ENCODE assay signal across 1 fruit fly cellular context in genomic region chr2L:8088025-8088789, dm6.
TF ChIP-seq lines count a peak whose summit lies in the region.

No protein-coding gene starts in this region.

TF ChIP-seq in whole organism, embryonic, 481 proteins besides CTCF, POLR2A, EP300 and RAD21 (continued from another document and continues in another):
- TF ChIP-seq wek (GFP tag; optimal IDR thresholded peaks at IDR 0.05; lab: Kevin White, UChicago) (no peak), CG18599 (GFP tag; optimal IDR thresholded peaks at IDR 0.05; lab: Kevin White, UChicago) (no peak), fd96Cb (tag; optimal IDR thresholded peaks at IDR 0.05; lab: Kevin White, UChicago) (no peak), MESR4 (GFP tag; optimal IDR thresholded peaks at IDR 0.05; lab: Kevin White, UChicago) (no peak), gem (tag; optimal IDR thresholded peaks at IDR 0.05; lab: Kevin White, UChicago) (peak; percentile 22), H15 (GFP tag; IDR thresholded peaks at IDR 0.05; lab: Robert Waterston, UW) (no peak), CrebB (tag; optimal IDR thresholded peaks at IDR 0.05; lab: Kevin White, UChicago) (peak; percentile 34), CG16863 (GFP tag; optimal IDR thresholded peaks at IDR 0.05; lab: Kevin White, UChicago) (no peak), Vsx1 (GFP tag; optimal IDR thresholded peaks at IDR 0.05; lab: Kevin White, UChicago) (no peak), CG7963 (GFP tag; IDR thresholded peaks at IDR 0.05; lab: Robert Waterston, UW; ENCODE audit: partially characterized antibody) (no peak), tin (GFP tag; optimal IDR thresholded peaks at IDR 0.05; lab: Kevin White, UChicago) (no peak), gfzf (GFP tag; optimal IDR thresholded peaks at IDR 0.05; lab: Kevin White, UChicago) (no peak), CG12942 (GFP tag; optimal IDR thresholded peaks at IDR 0.05; lab: Kevin White, UChicago) (no peak), CG9932 (GFP tag; IDR thresholded peaks at IDR 0.05; lab: Robert Waterston, UW) (peak; percentile 27; the same call in 1 of the 2 replicates), Atf3 (GFP tag; optimal IDR thresholded peaks at IDR 0.05; lab: Kevin White, UChicago) (no peak), disco-r (GFP tag; optimal IDR thresholded peaks at IDR 0.05; lab: Kevin White, UChicago) (no peak), BtbVII (GFP tag; optimal IDR thresholded peaks at IDR 0.05; lab: Kevin White, UChicago) (no peak), ap (GFP tag; IDR thresholded peaks at IDR 0.05; lab: Robert Waterston, UW) (no peak), CG32532 (GFP tag; IDR thresholded peaks at IDR 0.05; lab: Robert Waterston, UW) (peak; percentile 39; the same call in 1 of the 2 replicates), prd (optimal IDR thresholded peaks at IDR 0.05; lab: Kevin White, UChicago) (no peak), prd (GFP tag; IDR thresholded peaks at IDR 0.05; lab: Robert Waterston, UW) (peak; percentile 36; the same call in 1 of the 3 replicates), phol (tag; optimal IDR thresholded peaks at IDR 0.05; lab: Kevin White, UChicago) (peak; percentile 27), dati (GFP tag; IDR thresholded peaks at IDR 0.05; lab: Robert Waterston, UW) (no peak), D (optimal IDR thresholded peaks at IDR 0.05; lab: Kevin White, UChicago) (peak; percentile 94), D (GFP tag; optimal IDR thresholded peaks at IDR 0.05; lab: Kevin White, UChicago) (no peak), ham (GFP tag; IDR thresholded peaks at IDR 0.05; lab: Robert Waterston, UW) (no peak), Meics (GFP tag; optimal IDR thresholded peaks at IDR 0.05; lab: Kevin White, UChicago) (peak; percentile 11), fd102C (GFP tag; optimal IDR thresholded peaks at IDR 0.05; lab: Kevin White, UChicago) (no peak), ci (GFP tag; IDR thresholded peaks at IDR 0.05; lab: Robert Waterston, UW) (no peak), Jarid2 (GFP tag; optimal IDR thresholded peaks at IDR 0.05; lab: Kevin White, UChicago) (peak; percentile 72), CG4328 (GFP tag; optimal IDR thresholded peaks at IDR 0.05; lab: Kevin White, UChicago) (no peak), YL-1 (GFP tag; optimal IDR thresholded peaks at IDR 0.05; lab: Kevin White, UChicago) (no peak), CG4707 (GFP tag; optimal IDR thresholded peaks at IDR 0.05; lab: Kevin White, UChicago) (no peak), CG3065 (GFP tag; optimal IDR thresholded peaks at IDR 0.05; lab: Kevin White, UChicago) (no peak), dpn (GFP tag; optimal IDR thresholded peaks at IDR 0.05; lab: Kevin White, UChicago) (no peak), Nf-YB (GFP tag; optimal IDR thresholded peaks at IDR 0.05; lab: Kevin White, UChicago) (no peak), crp (GFP tag; optimal IDR thresholded peaks at IDR 0.05; lab: Kevin White, UChicago) (no peak), cas (GFP tag; IDR thresholded peaks at IDR 0.05; lab: Robert Waterston, UW) (no peak), lilli (GFP tag; optimal IDR thresholded peaks at IDR 0.05; lab: Kevin White, UChicago) (peak; percentile 28), zen (tag; optimal IDR thresholded peaks at IDR 0.05; lab: Kevin White, UChicago) (peak; percentile 5), CG17361 (GFP tag; IDR thresholded peaks at IDR 0.05; lab: Robert Waterston, UW) (no peak), Fer3 (tag; optimal IDR thresholded peaks at IDR 0.05; lab: Kevin White, UChicago) (no peak), ken (GFP tag; IDR thresholded peaks at IDR 0.05; lab: Robert Waterston, UW) (no peak), unc-4 (GFP tag; IDR thresholded peaks at IDR 0.05; lab: Robert Waterston, UW; ENCODE audit: partially characterized antibody) (no peak), Nf-YA (GFP tag; IDR thresholded peaks at IDR 0.05; lab: Robert Waterston, UW) (no peak), fd64A (GFP tag; optimal IDR thresholded peaks at IDR 0.05; lab: Kevin White, UChicago) (no peak), ase (GFP tag; IDR thresholded peaks at IDR 0.05; lab: Robert Waterston, UW) (no peak), Sox100B (GFP tag; optimal IDR thresholded peaks at IDR 0.05; lab: Kevin White, UChicago) (no peak), CG9817 (tag; optimal IDR thresholded peaks at IDR 0.05; lab: Kevin White, UChicago) (no peak), yki (optimal IDR thresholded peaks at IDR 0.05; lab: Kevin White, UChicago) (no peak), CG18619 (GFP tag; optimal IDR thresholded peaks at IDR 0.05; lab: Kevin White, UChicago) (no peak), ara (GFP tag; IDR thresholded peaks at IDR 0.05; lab: Robert Waterston, UW) (no peak), tap (tag; optimal IDR thresholded peaks at IDR 0.05; lab: Kevin White, UChicago) (no peak), sens (GFP tag; lab: Kevin White, UChicago) (peak; percentile 22), Chrac-16 (GFP tag; optimal IDR thresholded peaks at IDR 0.05; lab: Kevin White, UChicago) (no peak), en (GFP tag; optimal IDR thresholded peaks at IDR 0.05; lab: Kevin White, UChicago) (no peak), CG2129 (GFP tag; IDR thresholded peaks at IDR 0.05; lab: Robert Waterston, UW; ENCODE audit: partially characterized antibody) (no peak), grau (tag; optimal IDR thresholded peaks at IDR 0.05; lab: Kevin White, UChicago) (peak; percentile 22), CG1647 (GFP tag; optimal IDR thresholded peaks at IDR 0.05; lab: Kevin White, UChicago) (no peak), Hand (GFP tag; optimal IDR thresholded peaks at IDR 0.05; lab: Kevin White, UChicago) (peak; percentile 41), HLH54F (GFP tag; optimal IDR thresholded peaks at IDR 0.05; lab: Kevin White, UChicago) (no peak), jigr1 (GFP tag; IDR thresholded peaks at IDR 0.05; lab: Robert Waterston, UW) (no peak), GATAe (GFP tag; conservative IDR thresholded peaks at IDR 0.05; lab: Robert Waterston, UW) (peak; percentile 78), Ptx1 (GFP tag; IDR thresholded peaks at IDR 0.05; lab: Robert Waterston, UW) (no peak), CG14050 (GFP tag; IDR thresholded peaks at IDR 0.05; lab: Robert Waterston, UW) (no peak), CG13624 (GFP tag; optimal IDR thresholded peaks at IDR 0.05; lab: Kevin White, UChicago) (no peak), bbx (GFP tag; IDR thresholded peaks at IDR 0.05; lab: Robert Waterston, UW; ENCODE audit: partially characterized antibody) (no peak), CG31365 (tag; optimal IDR thresholded peaks at IDR 0.05; lab: Kevin White, UChicago) (no peak), CG8359 (GFP tag; optimal IDR thresholded peaks at IDR 0.05; lab: Kevin White, UChicago; ENCODE audit: borderline replicate concordance) (no peak), bab2 (GFP tag; optimal IDR thresholded peaks at IDR 0.05; lab: Kevin White, UChicago) (no peak), pita (GFP tag; optimal IDR thresholded peaks at IDR 0.05; lab: Kevin White, UChicago) (no peak), Sry-δ (GFP tag; optimal IDR thresholded peaks at IDR 0.05; lab: Kevin White, UChicago) (no peak), unpg (GFP tag; optimal IDR thresholded peaks at IDR 0.05; lab: Kevin White, UChicago) (no peak), Bteb2 (GFP tag; optimal IDR thresholded peaks at IDR 0.05; lab: Kevin White, UChicago) (no peak), CG5953 (GFP tag; IDR thresholded peaks at IDR 0.05; lab: Robert Waterston, UW) (no peak), CG10543 (GFP tag; optimal IDR thresholded peaks at IDR 0.05; lab: Kevin White, UChicago) (peak; percentile 61), sr (GFP tag; IDR thresholded peaks at IDR 0.05; lab: Robert Waterston, UW) (no peak), nerfin-1 (tag; optimal IDR thresholded peaks at IDR 0.05; lab: Kevin White, UChicago) (no peak), seq (GFP tag; IDR thresholded peaks at IDR 0.05; lab: Robert Waterston, UW) (no peak), CG7839 (tag; optimal IDR thresholded peaks at IDR 0.05; lab: Kevin White, UChicago) (no peak), CG8281 (tag; optimal IDR thresholded peaks at IDR 0.05; lab: Kevin White, UChicago) (no peak), CG17612 (GFP tag; IDR thresholded peaks at IDR 0.05; lab: Robert Waterston, UW) (no peak), Blimp-1 (GFP tag; optimal IDR thresholded peaks at IDR 0.05; lab: Kevin White, UChicago) (no peak), CG6765 (GFP tag; optimal IDR thresholded peaks at IDR 0.05; lab: Kevin White, UChicago) (peak; percentile 45), Opbp (GFP tag; IDR thresholded peaks at IDR 0.05; lab: Robert Waterston, UW; ENCODE audit: partially characterized antibody) (no peak), usp (GFP tag; optimal IDR thresholded peaks at IDR 0.05; lab: Kevin White, UChicago) (no peak), bowl (GFP tag; IDR thresholded peaks at IDR 0.05; lab: Robert Waterston, UW) (no peak), lbe (GFP tag; optimal IDR thresholded peaks at IDR 0.05; lab: Kevin White, UChicago) (no peak), Ssrp (tag; optimal IDR thresholded peaks at IDR 0.05; lab: Kevin White, UChicago) (no peak), ranshi (GFP tag; IDR thresholded peaks at IDR 0.05; lab: Robert Waterston, UW) (no peak), ssp (GFP tag; IDR thresholded peaks at IDR 0.05; lab: Robert Waterston, UW) (no peak), slp2 (GFP tag; optimal IDR thresholded peaks at IDR 0.05; lab: Kevin White, UChicago) (no peak), ems (GFP tag; optimal IDR thresholded peaks at IDR 0.05; lab: Kevin White, UChicago) (no peak), Dip3 (GFP tag; optimal IDR thresholded peaks at IDR 0.05; lab: Kevin White, UChicago) (no peak), pum (GFP tag; optimal IDR thresholded peaks at IDR 0.05; lab: Kevin White, UChicago) (no peak), CG10366 (GFP tag; IDR thresholded peaks at IDR 0.05; lab: Robert Waterston, UW) (no peak), CG12236 (GFP tag; optimal IDR thresholded peaks at IDR 0.05; lab: Kevin White, UChicago) (no peak), Sry-β (GFP tag; optimal IDR thresholded peaks at IDR 0.05; lab: Kevin White, UChicago) (no peak), wor (GFP tag; IDR thresholded peaks at IDR 0.05; lab: Robert Waterston, UW) (no peak), Oaz (GFP tag; IDR thresholded peaks at IDR 0.05; lab: Robert Waterston, UW) (no peak), sd (tag; optimal IDR thresholded peaks at IDR 0.05; lab: Kevin White, UChicago) (peak; percentile 43), CG17912 (GFP tag; optimal IDR thresholded peaks at IDR 0.05; lab: Kevin White, UChicago) (no peak), CG9876 (GFP tag; optimal IDR thresholded peaks at IDR 0.05; lab: Kevin White, UChicago) (no peak), CG2889 (GFP tag; IDR thresholded peaks at IDR 0.05; lab: Robert Waterston, UW) (no peak), crc (GFP tag; optimal IDR thresholded peaks at IDR 0.05; lab: Kevin White, UChicago) (no peak), mam (GFP tag; optimal IDR thresholded peaks at IDR 0.05; lab: Kevin White, UChicago) (no peak), tx (GFP tag; optimal IDR thresholded peaks at IDR 0.05; lab: Kevin White, UChicago) (no peak), CG5180 (GFP tag; optimal IDR thresholded peaks at IDR 0.05; lab: Kevin White, UChicago) (no peak), Dref (GFP tag; IDR thresholded peaks at IDR 0.05; lab: Robert Waterston, UW) (no peak), ERR (GFP tag; optimal IDR thresholded peaks at IDR 0.05; lab: Kevin White, UChicago) (no peak), CG7987 (GFP tag; optimal IDR thresholded peaks at IDR 0.05; lab: Kevin White, UChicago) (no peak), slou (GFP tag; optimal IDR thresholded peaks at IDR 0.05; lab: Kevin White, UChicago) (no peak), CG14441 (GFP tag; IDR thresholded peaks at IDR 0.05; lab: Robert Waterston, UW) (no peak), CG11560 (tag; IDR thresholded peaks at IDR 0.05; lab: Robert Waterston, UW) (no peak), CG12659 (GFP tag; optimal IDR thresholded peaks at IDR 0.05; lab: Kevin White, UChicago) (no peak), az2 (GFP tag; optimal IDR thresholded peaks at IDR 0.05; lab: Kevin White, UChicago) (no peak), CG8924 (tag; optimal IDR thresholded peaks at IDR 0.05; lab: Kevin White, UChicago) (no peak), CG10209 (GFP tag; optimal IDR thresholded peaks at IDR 0.05; lab: Kevin White, UChicago) (no peak), pho (GFP tag; optimal IDR thresholded peaks at IDR 0.05; lab: Kevin White, UChicago) (no peak), gcm2 (GFP tag; optimal IDR thresholded peaks at IDR 0.05; lab: Kevin White, UChicago) (no peak), CG8944 (GFP tag; optimal IDR thresholded peaks at IDR 0.05; lab: Kevin White, UChicago) (no peak), sim (GFP tag; IDR thresholded peaks at IDR 0.05; lab: Robert Waterston, UW) (no peak), da (GFP tag; optimal IDR thresholded peaks at IDR 0.05; lab: Kevin White, UChicago) (no peak), CHES-1-like (GFP tag; optimal IDR thresholded peaks at IDR 0.05; lab: Kevin White, UChicago) (no peak), CG10321 (GFP tag; IDR thresholded peaks at IDR 0.05; lab: Robert Waterston, UW) (no peak), CG6854 (GFP tag; optimal IDR thresholded peaks at IDR 0.05; lab: Kevin White, UChicago) (peak; percentile 27), grn (GFP tag; optimal IDR thresholded peaks at IDR 0.05; lab: Kevin White, UChicago) (peak; percentile 42), Deaf1 (tag; optimal IDR thresholded peaks at IDR 0.05; lab: Kevin White, UChicago) (peak; percentile 23), kah (GFP tag; optimal IDR thresholded peaks at IDR 0.05; lab: Kevin White, UChicago) (no peak), ash1 (GFP tag; optimal IDR thresholded peaks at IDR 0.05; lab: Kevin White, UChicago) (peak; percentile 29), CG11398 (GFP tag; optimal IDR thresholded peaks at IDR 0.05; lab: Kevin White, UChicago) (no peak), bcd (GFP tag; optimal IDR thresholded peaks at IDR 0.05; lab: Kevin White, UChicago) (no peak), dmrt11E (tag; optimal IDR thresholded peaks at IDR 0.05; lab: Kevin White, UChicago) (no peak), kni (GFP tag; optimal IDR thresholded peaks at IDR 0.05; lab: Kevin White, UChicago) (peak; percentile 22), Trl (optimal IDR thresholded peaks at IDR 0.05; lab: Kevin White, UChicago) (peak; percentile 65 to 86), Trl (GFP tag; optimal IDR thresholded peaks at IDR 0.05; lab: Kevin White, UChicago) (no peak), CG8388 (GFP tag; optimal IDR thresholded peaks at IDR 0.05; lab: Kevin White, UChicago) (no peak), Pdp1 (GFP tag; optimal IDR thresholded peaks at IDR 0.05; lab: Kevin White, UChicago) (peak in 1 of 2 experiments; percentile 88), CG14965 (GFP tag; optimal IDR thresholded peaks at IDR 0.05; lab: Kevin White, UChicago; ENCODE audit: borderline replicate concordance) (no peak), lola (GFP tag; optimal IDR thresholded peaks at IDR 0.05; lab: Kevin White, UChicago) (no peak), pb (GFP tag; optimal IDR thresholded peaks at IDR 0.05; lab: Kevin White, UChicago) (no peak)
